Worm (Caenorhabditis elegans) whole organism, early embryonic: ENCODE data around the gene srh-122.

Experiments
- B0310.2 ChIP-seq: sonication (generic microtip); optimal IDR thresholded peaks from 2 replicates; lab custom pipeline; 2016; ENCODE audit warnings: mild to moderate bottlenecking, missing genetic modification characterization, missing compliant biosample characterization
- F13C5.2 ChIP-seq: sonication (generic microtip); optimal IDR thresholded peaks from 2 replicates; lab custom pipeline; 2017; ENCODE audit warnings: mild to moderate bottlenecking, missing genetic modification characterization, inconsistent platforms, missing compliant biosample characterization
- aly-1 ChIP-seq: sonication (generic microtip); optimal IDR thresholded peaks from 2 replicates; lab custom pipeline; 2016; ENCODE audit warnings: missing genetic modification characterization, missing compliant biosample characterization
- ama-1 ChIP-seq: fragments of 150-350 bp; optimal IDR thresholded peaks from 2 replicates; lab custom pipeline; 2014
- ceh-13 ChIP-seq: fragments of 200-800 bp; sonication (Bioruptor generic); optimal IDR thresholded peaks from 2 replicates; lab custom pipeline; 2018; ENCODE audit warnings: mild to moderate bottlenecking, missing genetic modification characterization, missing compliant biosample characterization
- ceh-36 ChIP-seq: sonication (generic microtip); optimal IDR thresholded peaks from 2 replicates; lab custom pipeline; 2016; ENCODE audit warnings: missing genetic modification characterization, inconsistent platforms, missing compliant biosample characterization
- ets-7 ChIP-seq: sonication (generic microtip); optimal IDR thresholded peaks from 2 replicates; lab custom pipeline; 2016; ENCODE audit warnings: missing genotype, missing genetic modification characterization, missing compliant biosample characterization
- flt-1 ChIP-seq: fragments of 200-800 bp; sonication (Bioruptor generic); IDR thresholded peaks from 2 replicates; pipeline ENCODE4 v1.3.6; 2022; ENCODE audit warnings: missing genetic modification characterization, missing compliant biosample characterization
- hmbx-1 ChIP-seq: sonication (generic microtip); optimal IDR thresholded peaks from 2 replicates; lab custom pipeline; 2016; ENCODE audit warnings: mild to moderate bottlenecking, missing genetic modification characterization, missing compliant biosample characterization
- hmg-4 ChIP-seq: fragments of 200-800 bp; sonication (Bioruptor generic); optimal IDR thresholded peaks from 2 replicates; lab custom pipeline; 2018; ENCODE audit warnings: mild to moderate bottlenecking, missing genetic modification characterization, missing compliant biosample characterization
- hnd-1 ChIP-seq: sonication (generic microtip); optimal IDR thresholded peaks from 2 replicates; lab custom pipeline; 2016; ENCODE audit warnings: missing genetic modification characterization, missing compliant biosample characterization
- pes-1 ChIP-seq: fragments of 200-800 bp; sonication (Bioruptor generic); IDR thresholded peaks from 2 replicates; pipeline ENCODE4 v1.3.6; 2022; ENCODE audit warnings: missing genetic modification reagents, missing genetic modification characterization, missing compliant biosample characterization
- scrt-1 ChIP-seq: fragments of 200-800 bp; sonication (Bioruptor generic); IDR thresholded peaks from 2 replicates; pipeline ENCODE4 v1.3.6; 2022; ENCODE audit warnings: missing genetic modification characterization, missing compliant biosample characterization
- sea-1 ChIP-seq: fragments of 200-800 bp; sonication (Bioruptor generic); conservative IDR thresholded peaks from 2 replicates; pipeline ENCODE4 v1.3.6; 2022; ENCODE audit warnings: missing genetic modification characterization, missing compliant biosample characterization
- tbx-11 ChIP-seq: fragments of 200-800 bp; sonication (Bioruptor generic); IDR thresholded peaks from 2 replicates; pipeline ENCODE4 v1.3.6; 2022; ENCODE audit warnings: missing genetic modification characterization, missing compliant biosample characterization
- tbx-37 ChIP-seq: fragments of 200-800 bp; sonication (Bioruptor generic); conservative IDR thresholded peaks from 2 replicates; pipeline ENCODE4 v1.3.6; 2022; ENCODE audit warnings: missing genetic modification reagents, missing genetic modification characterization, missing compliant biosample characterization
- tra-4 ChIP-seq: sonication (generic microtip); optimal IDR thresholded peaks from 2 replicates; lab custom pipeline; 2017; ENCODE audit warnings: missing genetic modification characterization, missing compliant biosample characterization

srh-122 gene

DNA sequence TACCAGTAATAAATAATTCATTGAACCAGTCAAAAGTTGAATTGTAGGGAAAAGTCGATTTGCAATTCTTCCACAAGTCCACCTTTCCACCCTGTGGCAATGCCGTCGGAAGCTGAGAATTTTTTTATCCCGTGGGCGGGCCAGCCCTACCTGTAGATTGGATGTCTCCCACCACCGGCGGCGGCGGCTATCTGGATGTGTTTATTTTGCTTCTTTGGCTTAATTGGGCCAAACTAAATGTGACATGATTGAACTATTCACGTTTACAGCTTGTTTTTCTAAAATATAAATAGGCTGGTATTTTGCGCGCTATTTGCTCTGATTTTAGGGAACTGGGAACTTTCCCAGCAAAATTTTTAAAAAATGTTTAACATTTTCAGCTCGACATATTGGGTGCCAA is 33.3 kb downstream of the srh-122 start, which contains the start of gene wrt-8:
TSS of gene wrt-8 (minus strand) at position 101 of the 400 bp plus-strand sequence.
- no peak for TF ChIP-seq B0310.2 (tag; lab: Kevin White, UChicago)
- no peak for TF ChIP-seq scrt-1 (GFP tag; lab: Robert Waterston, UW)
- TF ChIP-seq ama-1, result no peak
- no peak for TF ChIP-seq aly-1 (tag; lab: Kevin White, UChicago)
- no peak for TF ChIP-seq hmg-4 (GFP tag; lab: Kevin White, UChicago)
- no peak for TF ChIP-seq tbx-11 (GFP tag; lab: Robert Waterston, UW)
- no peak for TF ChIP-seq F13C5.2 (tag; lab: Kevin White, UChicago)
- TF ChIP-seq flt-1 (GFP tag; lab: Robert Waterston, UW), result no peak
- no peak for TF ChIP-seq ceh-13 (GFP tag; lab: Kevin White, UChicago)
- no peak for TF ChIP-seq hmbx-1 (tag; lab: Kevin White, UChicago)
- no peak for TF ChIP-seq ceh-36
- TF ChIP-seq tbx-37 (GFP tag; lab: Robert Waterston, UW), result no peak
- no peak for TF ChIP-seq tra-4 (tag; lab: Kevin White, UChicago)
- TF ChIP-seq pes-1 (GFP tag; lab: Robert Waterston, UW), result no peak

DNA sequence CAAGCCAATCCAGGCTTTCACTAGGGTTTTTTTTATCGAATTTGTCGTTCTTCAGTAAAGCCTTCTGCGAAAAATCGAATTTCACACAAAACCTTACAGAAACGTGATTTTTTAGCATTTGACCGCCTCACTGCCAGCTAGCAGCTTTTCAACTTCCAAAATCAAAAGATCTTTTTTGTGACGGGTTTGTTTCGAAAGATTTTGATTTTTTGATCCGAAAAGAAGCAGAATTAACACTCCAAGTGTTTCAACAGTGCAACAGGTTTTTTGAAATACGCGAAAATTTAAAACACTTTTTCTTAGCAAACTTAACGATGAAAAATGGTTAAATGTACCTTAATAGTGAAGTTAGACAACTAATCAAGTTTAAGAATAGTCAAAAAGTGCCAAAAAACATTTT is 36.4 kb downstream of the srh-122 start, which contains the start of gene clec-229:
TSS of gene clec-229 (minus strand) at position 101 of the 400 bp plus-strand sequence.
- TF ChIP-seq tbx-11 (GFP tag; lab: Robert Waterston, UW), result no peak
- TF ChIP-seq ceh-36, result no peak
- no peak for TF ChIP-seq hmg-4 (GFP tag; lab: Kevin White, UChicago)
- no peak for TF ChIP-seq flt-1 (GFP tag; lab: Robert Waterston, UW)
- no peak for TF ChIP-seq ets-7 (tag; lab: Kevin White, UChicago)
- TF ChIP-seq hnd-1 (tag; lab: Kevin White, UChicago), result no peak
- TF ChIP-seq sea-1, result no peak
- TF ChIP-seq ceh-13 (GFP tag; lab: Kevin White, UChicago), result no peak
- no peak for TF ChIP-seq hmbx-1 (tag; lab: Kevin White, UChicago)
- no peak for TF ChIP-seq scrt-1 (GFP tag; lab: Robert Waterston, UW)
- TF ChIP-seq pes-1 (GFP tag; lab: Robert Waterston, UW), result no peak
- no peak for TF ChIP-seq aly-1 (tag; lab: Kevin White, UChicago)
- no peak for TF ChIP-seq tbx-37 (GFP tag; lab: Robert Waterston, UW)
- no peak for TF ChIP-seq B0310.2 (tag; lab: Kevin White, UChicago)
- no peak for TF ChIP-seq F13C5.2 (tag; lab: Kevin White, UChicago)
- no peak for TF ChIP-seq tra-4 (tag; lab: Kevin White, UChicago)
- TF ChIP-seq ama-1, result no peak

DNA sequence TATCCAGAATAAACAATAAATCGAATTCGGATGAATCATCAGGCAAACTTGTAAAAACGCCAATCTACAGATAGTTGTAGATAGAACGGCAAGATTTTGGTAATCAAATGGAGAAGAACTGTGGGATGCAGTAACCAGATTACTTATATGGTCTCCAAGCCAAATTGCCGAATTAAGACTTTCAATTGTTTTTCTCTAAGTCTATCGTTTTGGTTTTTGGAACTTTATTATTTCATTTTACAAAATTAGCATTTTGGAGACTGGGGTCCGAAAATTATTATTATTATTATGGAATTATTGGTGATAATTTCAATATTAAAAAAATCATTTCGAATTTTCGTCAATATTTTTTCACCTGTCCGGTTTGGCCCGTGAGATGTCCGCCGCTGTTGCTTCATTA is 38.4 kb downstream of the srh-122 start, which contains the start of gene clec-228:
TSS of gene clec-228 (minus strand) at position 101 of the 400 bp plus-strand sequence.
- no peak for TF ChIP-seq flt-1 (GFP tag; lab: Robert Waterston, UW)
- no peak for TF ChIP-seq sea-1
- no peak for TF ChIP-seq hmbx-1 (tag; lab: Kevin White, UChicago)
- no peak for TF ChIP-seq F13C5.2 (tag; lab: Kevin White, UChicago)
- no peak for TF ChIP-seq scrt-1 (GFP tag; lab: Robert Waterston, UW)
- no peak for TF ChIP-seq ets-7 (tag; lab: Kevin White, UChicago)
- TF ChIP-seq ceh-36, result no peak
- no peak for TF ChIP-seq aly-1 (tag; lab: Kevin White, UChicago)
- no peak for TF ChIP-seq ama-1

DNA sequence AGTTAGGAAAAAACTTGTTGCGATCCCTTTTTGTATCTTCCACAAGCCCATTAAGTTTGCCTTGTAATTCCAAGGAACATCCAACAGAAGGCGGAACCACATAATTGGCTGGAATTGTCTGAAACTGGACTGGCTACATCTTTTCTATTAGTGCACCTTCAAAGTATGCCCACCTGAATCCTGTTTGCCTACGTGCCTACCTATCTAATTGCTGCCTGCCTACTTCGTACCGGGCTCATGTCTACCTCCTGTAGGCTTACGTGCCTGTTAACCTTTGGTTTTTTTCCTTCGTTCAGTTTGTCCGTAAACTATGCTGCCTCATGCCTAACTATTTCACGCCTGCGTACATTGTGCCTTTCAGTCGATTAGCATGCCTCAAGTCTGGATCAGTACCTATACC is 40.4 kb downstream of the srh-122 start, which contains the start of gene wrt-7:
TSS of gene wrt-7 (minus strand) at position 101 of the 400 bp plus-strand sequence.
- TF ChIP-seq hnd-1 (tag; lab: Kevin White, UChicago) (no peak), B0310.2 (tag; lab: Kevin White, UChicago) (no peak), ceh-36 (no peak), tbx-37 (GFP tag; lab: Robert Waterston, UW) (no peak)

DNA sequence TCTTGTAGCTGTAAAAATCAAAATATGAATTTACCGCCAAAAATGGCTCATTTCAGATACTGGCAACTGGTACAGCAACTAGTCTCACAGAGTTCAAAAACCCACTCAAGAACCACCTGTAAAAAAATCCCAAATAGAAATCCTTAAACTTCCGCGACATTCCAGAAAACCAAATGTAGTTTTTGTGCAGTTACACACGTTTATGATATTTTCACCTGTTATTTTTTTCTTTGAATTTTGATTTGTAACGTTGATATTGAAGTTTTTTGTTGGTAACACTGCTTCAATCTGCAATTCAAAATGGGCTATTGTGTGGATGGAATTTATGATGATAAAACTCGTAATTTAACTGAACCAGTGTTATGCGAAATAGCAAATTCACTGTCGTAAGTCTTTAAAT is 45.0 kb downstream of the srh-122 start, which contains the start of gene srw-113:
TSS of gene srw-113 (plus strand) at position 301 of the 400 bp plus-strand sequence.
- no peak for TF ChIP-seq sea-1
- TF ChIP-seq flt-1 (GFP tag; lab: Robert Waterston, UW), result no peak
- TF ChIP-seq tbx-37 (GFP tag; lab: Robert Waterston, UW), result no peak
- TF ChIP-seq hmbx-1 (tag; lab: Kevin White, UChicago), result no peak
- no peak for TF ChIP-seq hmg-4 (GFP tag; lab: Kevin White, UChicago)
- no peak for TF ChIP-seq scrt-1 (GFP tag; lab: Robert Waterston, UW)
- no peak for TF ChIP-seq ceh-13 (GFP tag; lab: Kevin White, UChicago)
- TF ChIP-seq F13C5.2 (tag; lab: Kevin White, UChicago), result no peak
- TF ChIP-seq ceh-36, result no peak
- TF ChIP-seq ets-7 (tag; lab: Kevin White, UChicago), result no peak
- no peak for TF ChIP-seq hnd-1 (tag; lab: Kevin White, UChicago)
- no peak for TF ChIP-seq tra-4 (tag; lab: Kevin White, UChicago)
- no peak for TF ChIP-seq pes-1 (GFP tag; lab: Robert Waterston, UW)
- TF ChIP-seq aly-1 (tag; lab: Kevin White, UChicago), result no peak
- TF ChIP-seq B0310.2 (tag; lab: Kevin White, UChicago), result no peak
- no peak for TF ChIP-seq ama-1
- TF ChIP-seq tbx-11 (GFP tag; lab: Robert Waterston, UW), result no peak

DNA sequence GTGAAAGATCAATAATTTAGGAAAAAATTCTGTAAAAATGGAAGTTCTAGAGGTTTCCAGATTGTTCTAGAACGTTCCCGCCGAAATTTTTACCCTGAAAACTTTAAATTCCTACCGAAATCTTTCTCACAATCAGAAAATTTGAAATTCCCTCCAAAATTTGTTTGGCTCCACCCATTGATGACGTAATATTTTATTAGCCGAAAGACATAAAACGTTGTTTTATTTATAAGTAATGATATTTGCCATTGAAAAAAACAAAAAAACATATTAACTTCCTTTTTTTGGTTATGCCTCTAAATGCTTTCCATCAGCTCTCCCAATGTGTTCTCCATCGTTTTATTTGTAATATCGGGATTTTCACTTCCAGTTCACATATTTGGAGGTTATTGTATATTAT is 47.5 kb downstream of the srh-122 start, which contains the start of gene srh-295:
TSS of gene srh-295 (plus strand) at position 301 of the 400 bp plus-strand sequence.
- TF ChIP-seq tbx-11 (GFP tag; lab: Robert Waterston, UW) (no peak), aly-1 (tag; lab: Kevin White, UChicago) (no peak), hnd-1 (tag; lab: Kevin White, UChicago) (no peak), hmbx-1 (tag; lab: Kevin White, UChicago) (no peak), ceh-36 (no peak), F13C5.2 (tag; lab: Kevin White, UChicago) (no peak), tbx-37 (GFP tag; lab: Robert Waterston, UW) (no peak), flt-1 (GFP tag; lab: Robert Waterston, UW) (no peak), B0310.2 (tag; lab: Kevin White, UChicago) (no peak), scrt-1 (GFP tag; lab: Robert Waterston, UW) (no peak)
